Fruit fly (Drosophila melanogaster) whole organism, larva: ENCODE data around the gene Nt5a.

Experiments
- noc ChIP-seq: fragments of 200-800 bp; sonication (Bioruptor generic); optimal IDR thresholded peaks from 3 replicates; lab custom pipeline; 2019; ENCODE audit warnings: missing biosample characterization, mild to moderate bottlenecking, missing genetic modification characterization, moderate library complexity

The Nt5a gene

dm6 chr3L:1330420-1330819 is 23.2 kb upstream of the Nt5a start:
- TF ChIP-seq noc: no peak

- TF ChIP-seq noc: no peak
These were observed 22.5 kb upstream of the Nt5a start, which contains the start of gene ND-ACP for dm6 chr3L:1329724-1330123. TSS of gene ND-ACP (plus strand) at chr3L:1329949.

DNA sequence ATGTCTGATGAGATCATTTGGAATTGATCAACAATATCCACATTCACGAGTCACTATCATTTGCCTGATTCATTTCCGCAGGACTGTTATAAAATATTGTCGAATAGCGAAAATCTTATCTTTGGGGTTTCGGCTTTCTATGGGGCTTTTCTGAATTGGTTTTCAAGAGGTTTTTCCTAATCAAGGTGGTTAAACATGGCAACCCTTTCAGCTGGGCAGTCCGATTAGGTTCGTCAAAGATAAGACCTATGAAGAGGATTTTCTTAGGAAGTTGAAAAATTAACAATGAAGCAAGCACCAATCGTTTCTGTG is 18.4 kb upstream of the Nt5a start:
- no peak for TF ChIP-seq noc

DNA sequence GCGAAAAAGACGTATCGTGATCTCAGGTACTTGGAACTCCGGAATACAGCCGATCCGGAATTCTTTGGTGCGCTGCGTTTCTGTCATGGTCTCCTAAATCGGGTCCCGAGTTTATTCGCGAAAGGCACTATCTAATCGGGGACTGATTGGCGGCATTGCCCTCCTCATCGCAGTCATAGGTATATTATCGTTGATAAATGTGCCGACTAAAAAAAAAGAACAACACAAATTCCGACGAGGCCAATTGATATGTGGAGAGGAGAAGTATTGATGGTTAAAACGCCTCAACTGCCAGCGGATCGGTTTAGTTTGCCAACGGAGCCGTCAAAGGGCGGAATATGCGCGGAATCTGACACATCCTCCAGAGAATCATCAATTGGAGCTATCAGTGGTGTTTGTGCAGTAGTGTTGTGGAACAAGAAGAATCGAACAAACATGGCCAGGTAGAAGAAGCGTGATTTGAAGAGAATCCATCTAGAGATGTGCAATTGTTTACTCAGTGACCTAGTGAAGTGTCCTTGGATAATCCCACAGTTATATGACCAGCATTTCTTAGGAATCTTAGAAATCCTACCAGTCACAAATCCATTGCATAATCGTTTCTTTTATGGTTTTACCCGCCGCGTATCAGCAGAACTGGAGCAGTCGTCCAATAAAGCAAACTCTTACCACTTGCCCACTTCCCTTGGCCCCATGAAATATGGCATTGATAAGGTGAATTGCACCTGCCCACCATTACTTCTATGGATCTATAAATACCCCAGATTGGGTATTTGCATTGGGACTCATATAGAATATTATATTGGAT is 17.8 kb upstream of the Nt5a start:
- no peak for TF ChIP-seq noc

DNA sequence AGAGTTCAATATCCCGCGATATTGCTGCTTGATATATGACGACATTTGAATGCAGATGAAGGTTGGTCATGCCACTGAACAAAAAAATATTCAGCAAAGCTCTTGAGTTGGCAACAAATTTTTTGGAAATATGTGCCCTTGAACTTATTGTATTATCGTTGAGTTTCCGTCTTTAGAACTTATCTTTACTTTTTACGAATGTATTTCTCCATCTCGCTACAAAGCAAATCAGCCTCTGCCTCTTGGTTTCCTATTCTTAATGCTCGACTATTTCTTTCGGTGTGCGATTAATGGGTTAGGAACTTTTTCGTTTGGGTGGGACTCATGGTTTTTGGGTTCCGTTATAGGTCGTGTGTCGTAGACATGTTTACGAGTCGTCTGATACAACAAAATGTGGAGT is 15.9 kb upstream of the Nt5a start:
- peak; percentile 14 for TF ChIP-seq noc

DNA sequence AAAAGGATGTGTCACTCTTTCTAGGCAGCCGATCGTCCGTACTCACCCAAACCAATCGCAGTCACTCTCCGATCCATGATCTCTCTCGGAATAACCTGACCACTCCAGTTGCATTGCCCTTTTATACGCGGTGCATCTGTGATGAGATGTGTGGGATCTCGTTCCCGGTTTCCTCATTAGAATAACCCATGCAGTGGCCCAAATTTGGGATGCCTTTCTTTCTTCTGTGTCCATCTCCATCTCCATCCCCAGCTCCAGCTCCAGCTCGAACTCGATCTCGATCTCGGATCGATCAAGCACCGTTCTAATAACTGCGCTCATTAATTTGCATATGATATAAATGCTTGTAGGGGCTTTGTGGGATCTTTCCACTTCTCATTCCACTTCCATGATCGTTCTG is 15.5 kb upstream of the Nt5a start, which contains the start of gene CG9184:
Gene CG9184 (minus strand): TSS at position 101 of the 400 bp plus-strand sequence.
- TF ChIP-seq noc: no peak

DNA sequence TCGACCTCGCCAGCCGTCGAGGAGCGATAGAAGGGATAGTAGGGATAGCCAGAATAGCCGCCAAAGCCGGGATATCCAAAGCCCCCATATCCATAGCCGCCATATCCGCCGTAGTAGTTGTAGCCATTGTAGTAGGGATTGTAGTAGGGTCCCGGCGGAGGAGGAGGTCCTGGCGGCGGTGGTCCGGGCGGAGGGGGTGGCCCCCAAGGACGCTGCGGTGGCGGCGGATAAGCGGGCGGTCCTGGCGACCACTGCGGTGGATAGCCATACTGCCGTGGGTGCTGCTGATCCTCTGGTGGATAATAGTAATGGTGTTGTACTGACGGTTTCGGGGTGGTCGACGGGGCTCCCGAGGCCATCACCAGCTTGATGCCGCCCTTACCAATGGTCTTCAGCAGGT is 14.9 kb upstream of the Nt5a start:
- no peak for TF ChIP-seq noc

- TF ChIP-seq noc: no peak
These were observed 13.8 kb upstream of the Nt5a start for dm6 chr3L:1320931-1321556.

DNA sequence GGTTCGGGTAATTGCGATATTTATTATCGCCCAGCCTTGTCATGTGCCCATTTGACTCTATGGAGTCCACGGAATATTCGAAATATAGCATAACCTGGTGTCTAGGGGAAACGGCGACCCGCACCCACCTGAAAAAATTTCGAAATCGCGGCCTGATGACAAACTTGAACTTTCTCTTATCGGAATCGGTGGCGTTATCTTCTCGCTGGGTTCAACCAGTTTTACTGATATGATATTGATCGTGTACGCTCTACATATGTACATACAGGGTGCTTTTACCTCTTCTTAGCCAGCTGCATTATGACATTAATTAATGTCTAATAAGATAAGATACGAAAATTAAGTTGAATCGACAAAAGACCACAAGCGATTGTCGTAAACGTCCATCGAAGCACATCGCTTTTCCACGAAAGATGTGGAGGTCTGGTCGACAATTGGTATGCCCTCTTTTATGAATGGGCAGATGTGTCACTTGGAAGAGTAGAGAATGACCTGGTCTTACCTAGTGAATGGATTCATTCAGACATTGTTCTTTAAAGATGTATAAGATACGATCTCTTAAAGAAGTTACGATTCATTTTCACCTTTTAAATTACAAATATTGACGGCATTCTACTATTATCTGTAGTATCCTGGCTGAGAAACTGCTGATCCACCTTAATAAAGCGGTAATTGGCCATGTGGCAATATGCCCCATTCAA is 13.2 kb upstream of the Nt5a start:
- peak; percentile 47 for TF ChIP-seq noc

DNA sequence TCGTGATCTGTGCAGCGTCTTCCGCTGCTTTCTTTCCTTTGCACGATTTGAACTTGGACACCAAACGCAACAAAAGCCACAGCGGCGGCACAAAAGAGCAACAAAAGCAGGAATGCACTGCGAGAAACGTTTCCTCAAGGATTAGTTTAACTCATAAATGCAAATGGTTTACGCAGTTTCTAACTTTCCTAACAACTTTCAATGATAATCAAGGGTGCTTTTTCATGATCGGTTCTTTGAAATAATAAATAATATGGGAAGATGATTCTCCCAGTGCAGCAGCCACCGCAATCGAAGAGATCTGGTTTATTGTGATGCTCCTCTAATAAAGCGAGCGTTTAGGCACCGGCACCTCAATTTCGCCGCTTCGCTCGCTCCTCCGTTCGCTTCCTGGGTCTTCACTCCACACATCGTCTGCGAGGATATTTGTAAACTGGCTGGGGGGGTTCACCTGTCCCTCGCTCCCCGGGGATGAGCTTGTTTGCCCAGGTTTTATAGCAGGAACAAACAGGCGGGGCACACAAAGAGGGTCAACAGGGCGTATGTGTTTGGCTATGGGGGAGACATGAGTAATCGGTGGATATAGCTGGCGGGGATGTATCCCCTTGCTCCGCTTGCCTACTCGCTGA is 12.0 kb upstream of the Nt5a start:
- TF ChIP-seq noc: peak; percentile 47

dm6 chr3L:1318241-1318640 is 11.0 kb upstream of the Nt5a start, which contains the start of gene Myo61F:
TSS of gene Myo61F (plus strand) at chr3L:1318480.
- TF ChIP-seq noc: no peak

- TF ChIP-seq noc: peak; percentile 72
These were observed 6.0 kb upstream of the Nt5a start, which contains the start of the genes sturkopf and Herc4 for dm6 chr3L:1313039-1313766. TSS of gene sturkopf (minus strand) at chr3L:1313377. TSS of gene Herc4 (plus strand) at chr3L:1313696.

dm6 chr3L:1305317-1305716 is 1.9 kb downstream of the Nt5a start:
- TF ChIP-seq noc: peak; percentile 73

- no peak for TF ChIP-seq noc
These were observed 4.3 kb downstream of the Nt5a start for dm6 chr3L:1302950-1303352.

dm6 chr3L:1302234-1302949 is 4.8 kb downstream of the Nt5a start, which contains the start of the genes Rac1 and Acat2:
TSS of gene Rac1 (minus strand) at chr3L:1302683.
TSS of gene Acat2 (plus strand) at chr3L:1302944.
- no peak for TF ChIP-seq noc
